Fruit fly (Drosophila melanogaster) whole organism, embryonic: Measurements from ENCODE around the gene CG43064.

ENCODE experiments used
- ATbp ChIP-seq: fragments of 200-800 bp; sonication (Bioruptor generic); optimal IDR thresholded peaks from 2 replicates; lab custom pipeline; 2017; ENCODE audit warnings: missing biosample characterization, mild to moderate bottlenecking, missing genetic modification characterization, missing genetic modification reagents
- Atf-2 ChIP-seq: fragments of 200-800 bp; sonication (Bioruptor generic); optimal IDR thresholded peaks from 2 replicates; lab custom pipeline; 2016; ENCODE audit warnings: missing biosample characterization, missing genetic modification characterization
- CG10321 ChIP-seq: fragments of 200-800 bp; sonication (Bioruptor generic); IDR thresholded peaks from 2 replicates; pipeline ENCODE4 v1.3.6; 2022; ENCODE audit warnings: missing biosample characterization, missing genetic modification characterization
- CG10959 ChIP-seq: fragments of 200-800 bp; sonication (Bioruptor generic); IDR thresholded peaks from 2 replicates; pipeline ENCODE4 v1.3.6; 2022; ENCODE audit warnings: missing biosample characterization, missing genetic modification characterization
- CG11247 ChIP-seq: fragments of 200-800 bp; sonication (Bioruptor generic); IDR thresholded peaks from 2 replicates; pipeline ENCODE4 v1.3.6; 2022; ENCODE audit warnings: missing biosample characterization, missing genetic modification characterization
- CG13123 ChIP-seq: fragments of 200-800 bp; sonication (Bioruptor generic); optimal IDR thresholded peaks from 2 replicates; lab custom pipeline; 2016; ENCODE audit warnings: missing biosample characterization, missing genetic modification characterization
- CG14050 ChIP-seq: fragments of 200-800 bp; sonication (Bioruptor generic); IDR thresholded peaks from 3 replicates; pipeline ENCODE4 v1.3.6; 2022; ENCODE audit warnings: missing biosample characterization, missing genetic modification characterization
- CG15011 ChIP-seq: fragments of 200-800 bp; sonication (Bioruptor generic); optimal IDR thresholded peaks from 3 replicates; lab custom pipeline; 2018; ENCODE audit warnings: missing biosample characterization, mild to moderate bottlenecking, missing genetic modification characterization
- CG15073 ChIP-seq: fragments of 200-800 bp; sonication (Bioruptor generic); optimal IDR thresholded peaks from 2 replicates; lab custom pipeline; 2016; ENCODE audit warnings: missing biosample characterization, missing genetic modification characterization
- CG1529 ChIP-seq: fragments of 200-800 bp; sonication (Bioruptor generic); optimal IDR thresholded peaks from 3 replicates; lab custom pipeline; 2018; ENCODE audit warnings: missing biosample characterization, missing genetic modification characterization
- CG1602 ChIP-seq: fragments of 200-800 bp; sonication (Bioruptor generic); optimal IDR thresholded peaks from 3 replicates; lab custom pipeline; 2016; ENCODE audit warnings: missing biosample characterization, missing genetic modification characterization
- CG16779 ChIP-seq: fragments of 200-800 bp; sonication (Bioruptor generic); IDR thresholded peaks from 2 replicates; pipeline ENCODE4 v1.3.6; 2022; ENCODE audit warnings: missing biosample characterization, missing genetic modification characterization
- CG17385 ChIP-seq: fragments of 200-800 bp; sonication (Bioruptor generic); optimal IDR thresholded peaks from 3 replicates; lab custom pipeline; 2018; ENCODE audit warnings: missing biosample characterization, mild to moderate bottlenecking, missing genetic modification characterization
- CG2120 ChIP-seq: fragments of 200-800 bp; sonication (Bioruptor generic); optimal IDR thresholded peaks from 3 replicates; lab custom pipeline; 2016; ENCODE audit warnings: missing biosample characterization, missing genetic modification characterization
- CG2678 ChIP-seq: fragments of 200-800 bp; sonication (Bioruptor generic); optimal IDR thresholded peaks from 3 replicates; lab custom pipeline; 2019; ENCODE audit warnings: missing biosample characterization, mild to moderate bottlenecking, missing genetic modification characterization, moderate library complexity
- CG2712 ChIP-seq: fragments of 200-800 bp; optimal IDR thresholded peaks from 3 replicates; lab custom pipeline; 2019; ENCODE audit warnings: missing biosample characterization, mild to moderate bottlenecking, missing genetic modification characterization, moderate library complexity
- CG30403 ChIP-seq: fragments of 200-800 bp; sonication (Bioruptor generic); optimal IDR thresholded peaks from 3 replicates; lab custom pipeline; 2016; ENCODE audit warnings: missing biosample characterization, missing genetic modification characterization
- CG32532 ChIP-seq: fragments of 200-800 bp; sonication (Bioruptor generic); IDR thresholded peaks from 2 replicates; pipeline ENCODE4 v1.3.6; 2022; ENCODE audit warnings: missing biosample characterization, missing genetic modification characterization
- CG3726 ChIP-seq: fragments of 200-800 bp; sonication (Bioruptor generic); IDR thresholded peaks from 3 replicates; pipeline ENCODE4, ENCODE4 v1.3.6; 2022; ENCODE audit warnings: missing biosample characterization, missing genetic modification characterization
- CG4282 ChIP-seq: fragments of 200-800 bp; sonication (Bioruptor generic); optimal IDR thresholded peaks from 2 replicates; lab custom pipeline; 2016; ENCODE audit warnings: missing biosample characterization, missing genetic modification characterization
- CG4360 ChIP-seq: fragments of 200-800 bp; sonication (Bioruptor generic); IDR thresholded peaks from 2 replicates; pipeline ENCODE4 v1.3.6; 2022; ENCODE audit warnings: missing biosample characterization, missing genetic modification characterization
- CG4617 ChIP-seq: fragments of 200-800 bp; sonication (Bioruptor generic); optimal IDR thresholded peaks from 3 replicates; lab custom pipeline; 2016; ENCODE audit warnings: missing biosample characterization, missing genetic modification characterization, borderline replicate concordance
- CG4820 ChIP-seq: fragments of 200-800 bp; sonication (Bioruptor generic); optimal IDR thresholded peaks from 3 replicates; lab custom pipeline; 2016; ENCODE audit warnings: missing biosample characterization, missing genetic modification characterization
- CG5953 ChIP-seq: fragments of 200-800 bp; sonication (Bioruptor generic); IDR thresholded peaks from 2 replicates; pipeline ENCODE4 v1.3.6; 2022; ENCODE audit warnings: missing biosample characterization, missing genetic modification characterization
- CG6689 ChIP-seq: fragments of 200-800 bp; sonication (Bioruptor generic); IDR thresholded peaks from 2 replicates; pipeline ENCODE4 v1.3.6; 2022; ENCODE audit warnings: missing biosample characterization, missing genetic modification characterization
- CG7786 ChIP-seq: fragments of 200-800 bp; sonication (Bioruptor generic); optimal IDR thresholded peaks from 2 replicates; lab custom pipeline; 2016; ENCODE audit warnings: missing biosample characterization, missing genetic modification characterization
- CG8359 ChIP-seq: fragments of 200-800 bp; sonication (Bioruptor generic); optimal IDR thresholded peaks from 2 replicates; lab custom pipeline; 2017; ENCODE audit warnings: missing biosample characterization, mild to moderate bottlenecking, missing genetic modification characterization, borderline replicate concordance
- CG8924 ChIP-seq: fragments of 200-800 bp; optimal IDR thresholded peaks from 3 replicates; lab custom pipeline; 2019; ENCODE audit warnings: missing biosample characterization, mild to moderate bottlenecking, missing genetic modification characterization, moderate library complexity
- CG9215 ChIP-seq: fragments of 200-800 bp; sonication (Bioruptor generic); IDR thresholded peaks from 2 replicates; pipeline ENCODE4 v1.3.6; 2022; ENCODE audit warnings: missing biosample characterization, missing genetic modification characterization
- H2.0 ChIP-seq: fragments of 200-800 bp; sonication (Bioruptor generic); IDR thresholded peaks from 2 replicates; pipeline ENCODE4 v1.3.6; 2022; ENCODE audit warnings: missing biosample characterization, missing genetic modification characterization
- HHEX ChIP-seq: fragments of 200-800 bp; sonication (Bioruptor generic); optimal IDR thresholded peaks from 3 replicates; lab custom pipeline; 2017; ENCODE audit warnings: missing biosample characterization, mild to moderate bottlenecking, missing genetic modification characterization, missing genetic modification reagents
- HmgD ChIP-seq: fragments of 200-800 bp; sonication (Bioruptor generic); optimal IDR thresholded peaks from 3 replicates; lab custom pipeline; 2016; ENCODE audit warnings: missing biosample characterization, missing genetic modification characterization
- Kr ChIP-seq: fragments of 200-800 bp; sonication (Bioruptor generic); optimal IDR thresholded peaks from 2 replicates; lab custom pipeline; 2017; ENCODE audit warnings: missing biosample characterization, mild to moderate bottlenecking, missing genetic modification characterization
- Mes4 ChIP-seq: fragments of 200-800 bp; sonication (Bioruptor generic); optimal IDR thresholded peaks from 2 replicates; lab custom pipeline; 2016; ENCODE audit warnings: missing biosample characterization, missing genetic modification characterization
- NC2α ChIP-seq: fragments of 200-800 bp; sonication (Bioruptor generic); optimal IDR thresholded peaks from 2 replicates; lab custom pipeline; 2016; ENCODE audit warnings: missing biosample characterization, missing genetic modification characterization
- NfI ChIP-seq: fragments of 200-800 bp; sonication (Bioruptor generic); optimal IDR thresholded peaks from 3 replicates; lab custom pipeline; 2018; ENCODE audit warnings: missing biosample characterization, mild to moderate bottlenecking, missing genetic modification characterization, moderate library complexity
- Pdp1 ChIP-seq, 2 experiments: fragments of 200-800 bp; sonication (Bioruptor generic); optimal IDR thresholded peaks; 3 replicates each; lab custom pipeline; 2016; ENCODE audit warnings: missing biosample characterization in 2 of 2, missing genetic modification characterization in 2 of 2, mild to moderate bottlenecking in 1 of 2, moderate library complexity in 1 of 2
- Six4 ChIP-seq: fragments of 200-800 bp; sonication (Bioruptor generic); optimal IDR thresholded peaks from 2 replicates; lab custom pipeline; 2016; ENCODE audit warnings: missing biosample characterization, missing genetic modification characterization
- Sry-δ ChIP-seq: fragments of 200-800 bp; sonication (Bioruptor generic); optimal IDR thresholded peaks from 2 replicates; lab custom pipeline; 2016; ENCODE audit warnings: missing biosample characterization, missing genetic modification characterization
- TFAM ChIP-seq: fragments of 200-800 bp; sonication (Bioruptor generic); optimal IDR thresholded peaks from 2 replicates; lab custom pipeline; 2017; ENCODE audit warnings: missing biosample characterization, missing genetic modification characterization, inconsistent platforms
- ara ChIP-seq: fragments of 200-800 bp; sonication (Bioruptor generic); IDR thresholded peaks from 2 replicates; pipeline ENCODE4 v1.3.6; 2022; ENCODE audit warnings: missing biosample characterization, missing genetic modification characterization
- chif ChIP-seq, 2 experiments: fragments of 200-800 bp; sonication (Bioruptor generic); optimal IDR thresholded peaks; 3 replicates each; lab custom pipeline; 2016; ENCODE audit warnings: missing biosample characterization in 2 of 2, missing genetic modification characterization in 2 of 2
- crc ChIP-seq: fragments of 200-800 bp; sonication (Bioruptor generic); optimal IDR thresholded peaks from 2 replicates; lab custom pipeline; 2016; ENCODE audit warnings: missing biosample characterization, missing genetic modification characterization
- croc ChIP-seq: fragments of 200-800 bp; sonication (Bioruptor generic); conservative IDR thresholded peaks from 3 replicates; pipeline ENCODE4 v1.3.6; 2022; ENCODE audit warnings: missing biosample characterization, missing genetic modification characterization
- hb ChIP-seq: fragments of 200-800 bp; sonication (Bioruptor generic); IDR thresholded peaks from 3 replicates; pipeline ENCODE4 v1.3.6; 2022; ENCODE audit warnings: missing biosample characterization, missing genetic modification characterization; ENCODE audit not compliant: partially characterized antibody
- ken ChIP-seq: fragments of 200-800 bp; sonication (Bioruptor generic); IDR thresholded peaks from 3 replicates; pipeline ENCODE4 v1.3.6; 2022; ENCODE audit warnings: missing biosample characterization, missing genetic modification characterization
- lilli ChIP-seq: fragments of 200-800 bp; sonication (Bioruptor generic); optimal IDR thresholded peaks from 3 replicates; lab custom pipeline; 2016; ENCODE audit warnings: missing biosample characterization, missing genetic modification characterization
- mirr ChIP-seq: fragments of 200-800 bp; sonication (Bioruptor generic); optimal IDR thresholded peaks from 3 replicates; lab custom pipeline; 2018; ENCODE audit warnings: missing biosample characterization, mild to moderate bottlenecking, missing genetic modification characterization
- oc ChIP-seq: fragments of 200-800 bp; sonication (Bioruptor generic); optimal IDR thresholded peaks from 2 replicates; lab custom pipeline; 2018; ENCODE audit warnings: missing biosample characterization, mild to moderate bottlenecking, missing genetic modification characterization, moderate library complexity
- pan ChIP-seq, 4 experiments: fragments of >200 bp in 3 of 4; fragments of 200-800 bp in 1 of 4; sonication (Bioruptor generic) in 1 of 4; optimal IDR thresholded peaks in 3 of 4; IDR thresholded peaks in 1 of 4; 2 replicates each; pipeline versions ENCODE4 v1.3.6 to Lab custom; 2017 to 2022; ENCODE audit warnings: missing biosample characterization in 2 of 4, missing genetic modification characterization in 2 of 4, mixed read lengths in 1 of 4
- ro ChIP-seq: fragments of 200-800 bp; sonication (Bioruptor generic); IDR thresholded peaks from 2 replicates; pipeline ENCODE4 v1.3.6; 2022; ENCODE audit warnings: missing biosample characterization, missing genetic modification characterization
- tx ChIP-seq: fragments of 200-800 bp; sonication (Bioruptor generic); optimal IDR thresholded peaks from 2 replicates; lab custom pipeline; 2016; ENCODE audit warnings: missing biosample characterization, missing genetic modification characterization

CG43064 gene

dm6 chr3L:11815220-11815797, 21.2 kb downstream of the CG43064 start, which contains the start of gene CG14130 (continued):
- TF ChIP-seq chif (GFP tag; optimal IDR thresholded peaks at IDR 0.05; lab: Kevin White, UChicago) (no peak), CG30403 (GFP tag; lab: Kevin White, UChicago) (no peak), CG3726 (no peak), CG2120 (GFP tag; lab: Kevin White, UChicago) (no peak), CG4360 (GFP tag; lab: Robert Waterston, UW) (no peak), CG8359 (GFP tag; lab: Kevin White, UChicago) (no peak), TFAM (GFP tag; lab: Kevin White, UChicago) (no peak), CG15011 (GFP tag; lab: Kevin White, UChicago) (no peak), Atf-2 (no peak), Six4 (GFP tag; lab: Kevin White, UChicago) (no peak), CG4617 (peak; percentile 22), pan (optimal IDR thresholded peaks at IDR 0.05; lab: Kevin White, UChicago) (no peak), pan (GFP tag; optimal IDR thresholded peaks at IDR 0.05 in 1 of 2, IDR thresholded peaks at IDR 0.05 in 1 of 2) (no peak), lilli (no peak), CG16779 (GFP tag; lab: Robert Waterston, UW) (no peak), CG2678 (no peak), CG15073 (GFP tag; lab: Kevin White, UChicago) (no peak), CG4282 (GFP tag; lab: Kevin White, UChicago) (no peak), Mes4 (GFP tag; lab: Kevin White, UChicago) (no peak), CG8924 (tag; lab: Kevin White, UChicago) (no peak), croc (no peak), NfI (GFP tag; lab: Kevin White, UChicago) (no peak), CG14050 (no peak), CG7786 (GFP tag; lab: Kevin White, UChicago) (no peak), ken (no peak), HHEX (GFP tag; lab: Kevin White, UChicago) (no peak), CG32532 (GFP tag; lab: Robert Waterston, UW) (no peak), CG1602 (GFP tag; lab: Kevin White, UChicago) (no peak), ATbp (no peak), H2.0 (GFP tag; lab: Robert Waterston, UW) (no peak), CG4820 (GFP tag; lab: Kevin White, UChicago) (no peak), CG5953 (GFP tag; lab: Robert Waterston, UW) (no peak), CG9215 (no peak), Pdp1 (GFP tag; optimal IDR thresholded peaks at IDR 0.05; lab: Kevin White, UChicago) (no peak), CG1529 (GFP tag; lab: Kevin White, UChicago) (no peak), oc (tag; lab: Kevin White, UChicago) (peak; percentile 95), tx (no peak), HmgD (GFP tag; lab: Kevin White, UChicago) (no peak), CG10321 (GFP tag; lab: Robert Waterston, UW) (no peak), CG10959 (GFP tag; lab: Robert Waterston, UW) (no peak), ara (no peak), hb (GFP tag; lab: Robert Waterston, UW) (peak; percentile 87), Sry-δ (GFP tag; lab: Kevin White, UChicago) (peak; percentile 91), mirr (no peak), CG2712 (tag; lab: Kevin White, UChicago) (no peak), CG13123 (GFP tag; lab: Kevin White, UChicago) (no peak), CG6689 (GFP tag; lab: Robert Waterston, UW) (no peak), crc (no peak), NC2α (GFP tag; lab: Kevin White, UChicago) (no peak), ro (no peak), CG17385 (no peak), CG11247 (GFP tag; lab: Robert Waterston, UW) (no peak), Kr (GFP tag; lab: Kevin White, UChicago) (no peak)
